Worm (Caenorhabditis elegans): ENCODE data around the gene C28G1.10.

Gene C28G1.10

DNA sequence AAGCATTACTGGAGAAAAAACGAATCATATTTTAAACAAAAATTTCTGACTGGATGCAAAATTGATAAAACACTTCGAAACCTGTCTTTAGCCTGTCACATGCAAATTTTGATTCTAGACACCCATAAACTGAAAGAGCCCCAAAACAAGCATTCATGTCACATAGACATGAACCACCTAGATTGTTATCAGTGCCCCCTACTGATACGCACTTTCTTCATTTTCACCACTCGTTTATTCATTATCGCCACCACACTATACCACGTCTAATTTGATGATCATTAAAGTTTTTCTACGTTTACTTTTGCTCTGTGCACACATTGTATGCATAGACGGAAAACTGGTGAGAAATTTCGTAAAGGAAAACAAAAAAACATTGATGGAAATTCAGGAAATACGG is 35.0 kb upstream of the C28G1.10 start, which contains the start of gene cnnm-2:
TSS of gene cnnm-2 (plus strand) at position 190 of the 400 bp plus-strand sequence.
- TF ChIP-seq scrt-1 (GFP tag; IDR thresholded peaks at IDR 0.05) (no peak), aly-1 (tag; optimal IDR thresholded peaks at IDR 0.05) (no peak), ceh-36 (tag; optimal IDR thresholded peaks at IDR 0.05) (no peak), flt-1 (GFP tag; IDR thresholded peaks at IDR 0.05) (no peak), ceh-13 (GFP tag; optimal IDR thresholded peaks at IDR 0.05) (no peak)

DNA sequence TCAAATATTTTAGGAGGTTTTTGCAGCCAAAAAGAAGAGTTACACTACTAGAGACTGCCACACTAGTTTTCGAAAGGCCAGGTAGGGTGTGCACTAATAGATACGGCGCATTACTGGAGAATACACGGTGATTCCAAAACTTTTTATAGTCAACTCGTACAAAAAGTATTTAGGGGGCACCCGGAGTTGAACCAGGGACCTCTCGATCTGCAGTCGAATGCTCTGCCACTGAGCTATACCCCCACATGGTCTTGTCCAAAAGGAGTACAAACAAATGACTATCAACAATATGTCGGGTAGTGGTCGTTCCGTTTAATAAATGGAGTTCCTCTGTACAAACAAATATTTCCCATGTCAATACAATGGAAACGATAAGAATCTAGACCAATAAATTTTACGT is 29.0 kb upstream of the C28G1.10 start:
- TF ChIP-seq tbx-37 (GFP tag; conservative IDR thresholded peaks at IDR 0.05) (peak; percentile 13; the same call in 1 of the 2 replicates), B0310.2 (tag; optimal IDR thresholded peaks at IDR 0.05) (no peak), ceh-13 (GFP tag; optimal IDR thresholded peaks at IDR 0.05) (peak; percentile 43), flt-1 (GFP tag; IDR thresholded peaks at IDR 0.05) (peak; percentile 76), ets-7 (tag; optimal IDR thresholded peaks at IDR 0.05) (no peak), hnd-1 (tag; optimal IDR thresholded peaks at IDR 0.05) (peak; percentile 16), F13C5.2 (tag; optimal IDR thresholded peaks at IDR 0.05) (no peak), pes-1 (GFP tag; IDR thresholded peaks at IDR 0.05) (peak; percentile 84), aly-1 (tag; optimal IDR thresholded peaks at IDR 0.05) (peak; percentile 25), hmbx-1 (tag; optimal IDR thresholded peaks at IDR 0.05) (no peak), ceh-36 (tag; optimal IDR thresholded peaks at IDR 0.05) (peak; percentile 48), tbx-11 (GFP tag; IDR thresholded peaks at IDR 0.05) (peak; percentile 68; the same call in 1 of the 2 replicates), hmg-4 (GFP tag; optimal IDR thresholded peaks at IDR 0.05) (peak; percentile 0), ama-1 (optimal IDR thresholded peaks at IDR 0.05) (no peak), tra-4 (tag; optimal IDR thresholded peaks at IDR 0.05) (peak; percentile 38), sea-1 (GFP tag; conservative IDR thresholded peaks at IDR 0.05) (peak; percentile 82), scrt-1 (GFP tag; IDR thresholded peaks at IDR 0.05) (peak; percentile 79)

DNA sequence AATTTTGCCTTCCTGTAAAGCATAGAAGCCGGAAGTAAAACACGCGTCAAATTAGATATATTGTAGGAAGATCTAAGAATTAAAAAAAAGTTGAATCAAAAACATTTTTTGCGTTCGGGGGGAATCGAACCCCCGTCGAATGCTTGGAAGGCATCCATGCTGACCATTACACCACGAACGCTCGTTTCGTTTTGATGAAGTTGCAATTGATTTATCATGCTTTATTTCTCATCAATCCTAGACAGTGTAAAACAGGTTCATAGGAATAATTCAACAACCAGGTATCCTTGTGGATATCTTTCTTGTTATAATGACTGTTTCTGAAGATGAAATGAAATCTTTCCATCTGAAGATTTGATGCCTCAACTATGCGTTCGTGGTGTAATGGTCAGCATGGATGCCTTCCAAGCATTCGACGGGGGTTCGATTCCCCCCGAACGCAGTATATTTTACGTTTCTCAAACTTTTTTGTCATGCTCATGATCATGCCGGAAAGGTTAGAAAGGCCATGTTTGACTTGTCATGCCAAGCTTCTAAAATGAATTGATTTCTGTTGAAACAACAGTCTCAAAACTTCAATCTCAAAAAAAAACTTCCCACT is 27.0 kb upstream of the C28G1.10 start:
- TF ChIP-seq B0310.2 (tag; optimal IDR thresholded peaks at IDR 0.05) (no peak), tra-4 (tag; optimal IDR thresholded peaks at IDR 0.05) (no peak), aly-1 (tag; optimal IDR thresholded peaks at IDR 0.05) (no peak), scrt-1 (GFP tag; IDR thresholded peaks at IDR 0.05) (no peak), ama-1 (optimal IDR thresholded peaks at IDR 0.05) (no peak), tbx-11 (GFP tag; IDR thresholded peaks at IDR 0.05) (no peak), ets-7 (tag; optimal IDR thresholded peaks at IDR 0.05) (no peak), hmg-4 (GFP tag; optimal IDR thresholded peaks at IDR 0.05) (no peak), ceh-36 (tag; optimal IDR thresholded peaks at IDR 0.05) (no peak), hmbx-1 (tag; optimal IDR thresholded peaks at IDR 0.05) (no peak), pes-1 (GFP tag; IDR thresholded peaks at IDR 0.05) (no peak), ceh-13 (GFP tag; optimal IDR thresholded peaks at IDR 0.05) (no peak), tbx-37 (GFP tag; conservative IDR thresholded peaks at IDR 0.05) (no peak), sea-1 (GFP tag; conservative IDR thresholded peaks at IDR 0.05) (no peak), F13C5.2 (tag; optimal IDR thresholded peaks at IDR 0.05) (no peak), hnd-1 (tag; optimal IDR thresholded peaks at IDR 0.05) (no peak), flt-1 (GFP tag; IDR thresholded peaks at IDR 0.05) (no peak)

DNA sequence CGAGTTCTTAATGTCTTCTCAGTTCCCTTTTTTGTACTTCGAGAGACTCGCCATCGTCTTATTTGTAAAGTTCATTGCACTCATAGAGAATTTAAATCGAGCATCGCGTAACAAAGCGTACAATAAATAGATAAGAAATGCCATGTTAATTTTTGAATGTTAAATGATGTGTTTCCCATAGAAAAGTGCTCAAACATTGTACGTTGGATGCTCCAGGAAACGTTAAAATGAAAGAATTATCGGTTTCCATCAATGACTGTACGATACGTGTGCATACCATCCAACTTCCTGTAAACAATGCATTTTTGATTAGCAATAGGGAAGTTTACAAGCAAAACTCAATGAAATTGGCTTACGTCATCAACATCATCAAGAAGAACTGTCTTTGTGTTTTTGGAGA is 26.3 kb upstream of the C28G1.10 start:
- no peak for TF ChIP-seq pes-1 (GFP tag; IDR thresholded peaks at IDR 0.05)
- no peak for TF ChIP-seq aly-1 (tag; optimal IDR thresholded peaks at IDR 0.05)
- TF ChIP-seq B0310.2 (tag; optimal IDR thresholded peaks at IDR 0.05): no peak
- TF ChIP-seq hmbx-1 (tag; optimal IDR thresholded peaks at IDR 0.05): no peak
- TF ChIP-seq hmg-4 (GFP tag; optimal IDR thresholded peaks at IDR 0.05): no peak
- TF ChIP-seq tra-4 (tag; optimal IDR thresholded peaks at IDR 0.05): no peak
- no peak for TF ChIP-seq tbx-37 (GFP tag; conservative IDR thresholded peaks at IDR 0.05)
- no peak for TF ChIP-seq ama-1 (optimal IDR thresholded peaks at IDR 0.05)

DNA sequence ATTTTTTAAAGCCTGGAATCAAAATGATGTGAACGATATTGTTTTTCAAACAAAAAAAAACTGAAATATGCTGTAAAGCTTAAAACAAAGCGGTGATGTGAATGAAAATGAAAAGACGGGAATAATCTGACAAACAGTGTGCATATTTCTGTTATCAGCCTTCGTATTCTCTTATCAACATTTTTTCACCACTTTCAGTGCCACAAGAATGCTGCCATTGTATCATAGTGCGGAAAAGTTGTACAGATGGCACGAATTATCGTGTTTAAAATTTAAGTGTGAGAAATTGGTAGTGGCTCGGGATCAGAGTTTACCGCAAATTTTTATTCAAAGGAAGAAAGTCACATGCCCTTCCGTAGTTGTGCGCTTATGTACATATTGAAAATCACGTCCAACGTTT is 22.5 kb upstream of the C28G1.10 start, which contains the start of gene ifd-1:
TSS of gene ifd-1 (minus strand) at position 12 of the 400 bp plus-strand sequence.
- TF ChIP-seq tbx-37 (GFP tag; conservative IDR thresholded peaks at IDR 0.05): no peak
- TF ChIP-seq hnd-1 (tag; optimal IDR thresholded peaks at IDR 0.05): no peak
- no peak for TF ChIP-seq B0310.2 (tag; optimal IDR thresholded peaks at IDR 0.05)
- no peak for TF ChIP-seq tra-4 (tag; optimal IDR thresholded peaks at IDR 0.05)
- no peak for TF ChIP-seq ets-7 (tag; optimal IDR thresholded peaks at IDR 0.05)
- no peak for TF ChIP-seq flt-1 (GFP tag; IDR thresholded peaks at IDR 0.05)
- TF ChIP-seq ceh-36 (tag; optimal IDR thresholded peaks at IDR 0.05): no peak
- no peak for TF ChIP-seq hmg-4 (GFP tag; optimal IDR thresholded peaks at IDR 0.05)
- TF ChIP-seq aly-1 (tag; optimal IDR thresholded peaks at IDR 0.05): no peak

DNA sequence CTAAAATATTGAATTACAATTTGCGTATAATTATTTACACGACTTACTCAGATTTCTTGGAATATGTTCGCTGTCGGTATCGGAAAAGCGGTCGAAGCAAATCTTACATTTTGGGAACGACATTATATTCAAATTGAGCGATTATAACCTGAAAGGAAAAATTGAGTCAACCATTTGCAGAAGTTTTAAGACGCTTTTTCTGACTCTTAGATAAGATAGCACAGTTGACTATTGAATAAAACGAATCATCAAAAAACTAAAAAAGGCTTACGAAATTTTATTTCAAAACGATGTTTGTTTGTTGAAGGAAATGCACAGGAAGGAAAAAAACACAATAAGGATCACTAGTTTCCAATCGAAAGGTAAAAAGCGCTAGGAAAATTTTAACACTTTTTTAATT is 18.6 kb upstream of the C28G1.10 start, which contains the start of gene rcs-1:
TSS of gene rcs-1 (minus strand) at position 176 of the 400 bp plus-strand sequence.
- TF ChIP-seq scrt-1 (GFP tag; IDR thresholded peaks at IDR 0.05): no peak
- TF ChIP-seq hnd-1 (tag; optimal IDR thresholded peaks at IDR 0.05): no peak
- no peak for TF ChIP-seq hmbx-1 (tag; optimal IDR thresholded peaks at IDR 0.05)
- no peak for TF ChIP-seq tbx-37 (GFP tag; conservative IDR thresholded peaks at IDR 0.05)
- TF ChIP-seq tra-4 (tag; optimal IDR thresholded peaks at IDR 0.05): no peak
- no peak for TF ChIP-seq hmg-4 (GFP tag; optimal IDR thresholded peaks at IDR 0.05)
- no peak for TF ChIP-seq F13C5.2 (tag; optimal IDR thresholded peaks at IDR 0.05)
- TF ChIP-seq sea-1 (GFP tag; conservative IDR thresholded peaks at IDR 0.05): no peak
- no peak for TF ChIP-seq ama-1 (optimal IDR thresholded peaks at IDR 0.05)
- no peak for TF ChIP-seq aly-1 (tag; optimal IDR thresholded peaks at IDR 0.05)
- no peak for TF ChIP-seq pes-1 (GFP tag; IDR thresholded peaks at IDR 0.05)
- TF ChIP-seq ceh-36 (tag; optimal IDR thresholded peaks at IDR 0.05): no peak
- TF ChIP-seq ceh-13 (GFP tag; optimal IDR thresholded peaks at IDR 0.05): no peak
- TF ChIP-seq flt-1 (GFP tag; IDR thresholded peaks at IDR 0.05): no peak
- no peak for TF ChIP-seq ets-7 (tag; optimal IDR thresholded peaks at IDR 0.05)
- no peak for TF ChIP-seq tbx-11 (GFP tag; IDR thresholded peaks at IDR 0.05)
- no peak for TF ChIP-seq B0310.2 (tag; optimal IDR thresholded peaks at IDR 0.05)

DNA sequence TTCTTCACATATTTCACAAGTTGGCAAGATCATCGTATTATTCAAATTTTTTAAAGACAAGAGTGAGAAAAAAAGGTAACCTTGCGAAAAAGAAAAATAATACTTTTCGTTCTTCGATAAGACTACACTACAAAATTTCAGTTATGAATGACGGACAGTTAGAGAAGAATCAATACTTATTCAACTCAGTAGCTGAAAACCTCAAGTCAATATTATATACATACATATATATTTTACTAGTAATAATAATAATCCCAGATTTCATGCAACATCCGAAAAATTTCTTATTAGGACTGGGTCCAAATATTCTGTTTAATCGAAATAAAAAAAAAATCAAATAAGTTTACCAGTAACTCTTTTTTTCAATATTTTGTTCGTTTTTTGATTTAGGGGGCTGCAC is 15.8 kb upstream of the C28G1.10 start, which contains the start of gene C28G1.6:
TSS of gene C28G1.6 (minus strand) at position 101 of the 400 bp plus-strand sequence.
- TF ChIP-seq ama-1 (optimal IDR thresholded peaks at IDR 0.05) (no peak), hmg-4 (GFP tag; optimal IDR thresholded peaks at IDR 0.05) (no peak), tra-4 (tag; optimal IDR thresholded peaks at IDR 0.05) (no peak), ets-7 (tag; optimal IDR thresholded peaks at IDR 0.05) (no peak), tbx-37 (GFP tag; conservative IDR thresholded peaks at IDR 0.05) (no peak), hmbx-1 (tag; optimal IDR thresholded peaks at IDR 0.05) (no peak)

Measured in whole organism, early embryonic.